Fruit fly (Drosophila melanogaster) whole organism, pupa: ENCODE results near the gene CG33490.
A peak's percentile ranks its signal among the peaks of the same experiment; 100 is the strongest.

Experiments
- CG13204 ChIP-seq: fragments of 200-800 bp; sonication (Bioruptor generic); optimal IDR thresholded peaks from 2 replicates; lab custom pipeline; 2018; ENCODE audit warnings: missing biosample characterization, mild to moderate bottlenecking, missing genetic modification characterization, moderate library complexity
- CG17806 ChIP-seq: fragments of 200-800 bp; sonication (Bioruptor generic); optimal IDR thresholded peaks from 2 replicates; lab custom pipeline; 2018; ENCODE audit warnings: missing biosample characterization, mild to moderate bottlenecking, missing genetic modification characterization, moderate library complexity
- CG32121 ChIP-seq: fragments of 200-800 bp; sonication (Bioruptor generic); IDR thresholded peaks from 2 replicates; pipeline ENCODE4 v1.3.6; 2022; ENCODE audit warnings: missing biosample characterization, missing genetic modification characterization
- CG34367 ChIP-seq: fragments of 200-800 bp; sonication (Bioruptor generic); optimal IDR thresholded peaks from 2 replicates; lab custom pipeline; 2018; ENCODE audit warnings: missing biosample characterization, mild to moderate bottlenecking, missing genetic modification characterization
- CG4496 ChIP-seq: fragments of 200-800 bp; sonication (Bioruptor generic); IDR thresholded peaks from 3 replicates; pipeline ENCODE4 v1.3.6; 2022; ENCODE audit warnings: missing biosample characterization, missing genetic modification characterization
- CG8159 ChIP-seq: fragments of 200-800 bp; sonication (Bioruptor generic); optimal IDR thresholded peaks from 3 replicates; lab custom pipeline; 2018; ENCODE audit warnings: missing biosample characterization, mild to moderate bottlenecking, missing genetic modification characterization, moderate library complexity
- CG9948 ChIP-seq: fragments of 200-800 bp; sonication (Bioruptor generic); optimal IDR thresholded peaks from 2 replicates; lab custom pipeline; 2018; ENCODE audit warnings: missing biosample characterization, mild to moderate bottlenecking, missing genetic modification characterization, moderate library complexity
- D1 ChIP-seq: fragments of 200-800 bp; sonication (Bioruptor generic); optimal IDR thresholded peaks from 2 replicates; lab custom pipeline; 2018; ENCODE audit warnings: missing biosample characterization, mild to moderate bottlenecking, missing genetic modification characterization, moderate library complexity
- EcR ChIP-seq: fragments of 200-800 bp; sonication (Bioruptor generic); optimal IDR thresholded peaks from 3 replicates; lab custom pipeline; 2019; ENCODE audit warnings: missing biosample characterization, missing genetic modification characterization, mild to moderate bottlenecking, moderate library complexity, missing genetic modification reagents
- Snoo ChIP-seq: fragments of 200-800 bp; sonication (Bioruptor generic); optimal IDR thresholded peaks from 3 replicates; lab custom pipeline; 2017; ENCODE audit warnings: missing biosample characterization, mild to moderate bottlenecking, missing genetic modification characterization, inconsistent platforms
- fd96Ca ChIP-seq: fragments of 200-800 bp; sonication (Bioruptor generic); IDR thresholded peaks from 3 replicates; pipeline ENCODE4 v1.3.6; 2022; ENCODE audit warnings: missing biosample characterization, missing genetic modification characterization
- gl ChIP-seq: fragments of 200-800 bp; sonication (Bioruptor generic); optimal IDR thresholded peaks from 2 replicates; lab custom pipeline; 2018; ENCODE audit warnings: missing biosample characterization, mild to moderate bottlenecking, missing genetic modification characterization
- rn ChIP-seq: fragments of 200-800 bp; sonication (Bioruptor generic); IDR thresholded peaks from 2 replicates; pipeline ENCODE4 v1.3.6; 2022; ENCODE audit warnings: missing biosample characterization, missing genetic modification characterization

DNA sequence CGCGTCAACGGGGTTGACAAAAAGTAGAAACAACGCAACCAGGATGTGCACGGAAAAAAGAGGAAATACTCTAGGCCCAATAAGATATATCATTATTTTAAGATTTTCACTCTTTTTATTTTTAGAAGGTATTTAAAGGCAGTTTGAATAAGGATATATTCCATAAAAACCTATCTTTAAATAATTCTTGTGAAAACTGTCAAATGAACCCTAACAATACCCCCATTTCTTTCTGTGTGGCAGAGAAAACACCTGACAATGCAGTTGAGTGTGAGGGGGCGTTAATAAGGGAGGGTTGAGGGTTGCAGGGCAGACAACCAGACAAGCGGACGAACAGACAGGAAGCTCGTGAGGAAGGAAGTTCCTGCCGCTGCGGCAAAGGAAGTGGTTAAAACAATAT is 22.5 kb downstream of the CG33490 start:
- TF ChIP-seq rn (GFP tag; lab: Robert Waterston, UW), result peak; percentile 52; the same call in 1 of the 2 replicates
- TF ChIP-seq gl (tag; lab: Kevin White, UChicago), result no peak
- no peak for TF ChIP-seq D1 (tag; lab: Kevin White, UChicago)
- peak; percentile 19 for TF ChIP-seq CG34367 (tag; lab: Kevin White, UChicago)
- peak; percentile 54 for TF ChIP-seq CG9948 (tag; lab: Kevin White, UChicago)
- TF ChIP-seq CG4496, result peak; percentile 65; the same call in 1 of the 3 replicates
- no peak for TF ChIP-seq EcR
- TF ChIP-seq fd96Ca (GFP tag; lab: Robert Waterston, UW), result peak; percentile 11; the same call in 1 of the 3 replicates
- TF ChIP-seq Snoo (tag; lab: Kevin White, UChicago), result peak; percentile 24
- TF ChIP-seq CG17806, result peak; percentile 55
- TF ChIP-seq CG32121, result peak; percentile 60
- peak; percentile 75 for TF ChIP-seq CG8159
- TF ChIP-seq CG13204, result no peak
